Worm (Caenorhabditis elegans) whole organism, early embryonic: ENCODE measurements around the gene F23F1.4.

ENCODE experiments used
- ama-1 ChIP-seq: fragments of 150-350 bp; optimal IDR thresholded peaks from 2 replicates; lab custom pipeline; 2014
- ceh-36 ChIP-seq: sonication (generic microtip); optimal IDR thresholded peaks from 2 replicates; lab custom pipeline; 2016; ENCODE audit warnings: missing genetic modification characterization, inconsistent platforms, missing compliant biosample characterization
- ets-7 ChIP-seq: sonication (generic microtip); optimal IDR thresholded peaks from 2 replicates; lab custom pipeline; 2016; ENCODE audit warnings: missing genotype, missing genetic modification characterization, missing compliant biosample characterization
- flt-1 ChIP-seq: fragments of 200-800 bp; sonication (Bioruptor generic); IDR thresholded peaks from 2 replicates; pipeline ENCODE4 v1.3.6; 2022; ENCODE audit warnings: missing genetic modification characterization, missing compliant biosample characterization
- hmbx-1 ChIP-seq: sonication (generic microtip); optimal IDR thresholded peaks from 2 replicates; lab custom pipeline; 2016; ENCODE audit warnings: mild to moderate bottlenecking, missing genetic modification characterization, missing compliant biosample characterization
- hmg-4 ChIP-seq: fragments of 200-800 bp; sonication (Bioruptor generic); optimal IDR thresholded peaks from 2 replicates; lab custom pipeline; 2018; ENCODE audit warnings: mild to moderate bottlenecking, missing genetic modification characterization, missing compliant biosample characterization
- scrt-1 ChIP-seq: fragments of 200-800 bp; sonication (Bioruptor generic); IDR thresholded peaks from 2 replicates; pipeline ENCODE4 v1.3.6; 2022; ENCODE audit warnings: missing genetic modification characterization, missing compliant biosample characterization
- sea-1 ChIP-seq: fragments of 200-800 bp; sonication (Bioruptor generic); conservative IDR thresholded peaks from 2 replicates; pipeline ENCODE4 v1.3.6; 2022; ENCODE audit warnings: missing genetic modification characterization, missing compliant biosample characterization
- tbx-11 ChIP-seq: fragments of 200-800 bp; sonication (Bioruptor generic); IDR thresholded peaks from 2 replicates; pipeline ENCODE4 v1.3.6; 2022; ENCODE audit warnings: missing genetic modification characterization, missing compliant biosample characterization
- tbx-37 ChIP-seq: fragments of 200-800 bp; sonication (Bioruptor generic); conservative IDR thresholded peaks from 2 replicates; pipeline ENCODE4 v1.3.6; 2022; ENCODE audit warnings: missing genetic modification reagents, missing genetic modification characterization, missing compliant biosample characterization

DNA sequence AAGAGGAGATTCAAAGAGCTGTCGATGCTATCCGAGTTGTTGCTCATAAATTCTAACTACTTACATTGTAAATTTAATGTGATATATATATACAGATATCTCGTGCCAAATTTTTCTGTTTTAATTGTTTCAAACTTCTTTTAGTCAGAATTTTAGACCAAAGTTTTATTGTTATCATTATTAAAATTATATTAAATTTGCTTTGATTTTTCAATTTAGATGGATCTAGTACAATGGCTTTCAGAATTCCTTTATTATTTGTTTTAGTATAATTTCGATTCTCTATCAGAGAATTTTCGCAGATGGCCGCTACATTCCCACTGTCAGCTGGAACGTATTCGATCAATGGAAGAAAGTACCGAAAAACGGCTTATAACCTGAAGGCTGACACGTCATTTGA, 29.1 kb upstream of the F23F1.4 start, which contains the start of gene ascc-1:
- TF ChIP-seq tbx-11 (GFP tag; lab: Robert Waterston, UW) (no peak), ama-1 (lab: Kevin White, UChicago) (no peak), tbx-37 (GFP tag; lab: Robert Waterston, UW) (no peak), ets-7 (tag; lab: Kevin White, UChicago) (no peak), hmbx-1 (tag; lab: Kevin White, UChicago) (no peak), flt-1 (GFP tag; lab: Robert Waterston, UW) (no peak), scrt-1 (GFP tag; lab: Robert Waterston, UW) (no peak), ceh-36 (no peak), sea-1 (GFP tag; lab: Robert Waterston, UW) (no peak), hmg-4 (GFP tag; lab: Kevin White, UChicago) (no peak)
